Fruit fly (Drosophila melanogaster) whole organism, adult: Measurements from ENCODE around the gene trbl.

Source experiments
- CG11617 ChIP-seq: fragments of 200-800 bp; sonication (Bioruptor generic); optimal IDR thresholded peaks from 2 replicates; lab custom pipeline; 2017; ENCODE audit warnings: mild to moderate bottlenecking, missing biosample characterization, missing genetic modification reagents, missing genetic modification characterization
- CG12768 ChIP-seq: fragments of 200-800 bp; sonication (Bioruptor generic); optimal IDR thresholded peaks from 2 replicates; lab custom pipeline; 2017; ENCODE audit warnings: missing biosample characterization, missing genetic modification characterization, mild to moderate bottlenecking, moderate library complexity, missing genetic modification reagents
- CG14711 ChIP-seq: fragments of 200-800 bp; sonication (Bioruptor generic); optimal IDR thresholded peaks from 2 replicates; lab custom pipeline; 2018; ENCODE audit warnings: missing biosample characterization, mild to moderate bottlenecking, missing genetic modification characterization, moderate library complexity
- CG1620 ChIP-seq: fragments of 200-800 bp; sonication (Bioruptor generic); optimal IDR thresholded peaks from 2 replicates; lab custom pipeline; 2016; ENCODE audit warnings: missing biosample characterization, missing genetic modification characterization
- CG33017 ChIP-seq: fragments of 200-800 bp; sonication (Bioruptor generic); optimal IDR thresholded peaks from 2 replicates; lab custom pipeline; 2018; ENCODE audit warnings: missing biosample characterization, mild to moderate bottlenecking, missing genetic modification characterization, moderate library complexity
- CG5204 ChIP-seq: fragments of 200-800 bp; sonication (Bioruptor generic); optimal IDR thresholded peaks from 2 replicates; lab custom pipeline; 2016; ENCODE audit warnings: missing biosample characterization, missing genetic modification characterization
- CG7045 ChIP-seq: fragments of 200-800 bp; sonication (Bioruptor generic); optimal IDR thresholded peaks from 2 replicates; lab custom pipeline; 2017; ENCODE audit warnings: missing biosample characterization, mild to moderate bottlenecking, missing genetic modification characterization
- Clk ChIP-seq: fragments of 200-800 bp; sonication (Bioruptor generic); optimal IDR thresholded peaks from 2 replicates; lab custom pipeline; 2017; ENCODE audit warnings: missing biosample characterization, missing genetic modification characterization
- cic ChIP-seq: fragments of 200-800 bp; sonication (Bioruptor generic); optimal IDR thresholded peaks from 2 replicates; lab custom pipeline; 2017; ENCODE audit warnings: missing biosample characterization, mild to moderate bottlenecking, missing genetic modification characterization, moderate library complexity
- cnc ChIP-seq, 2 experiments: fragments of >200 bp; optimal IDR thresholded peaks; 2 replicates each; lab custom pipeline; 2017
- kay ChIP-seq: fragments of 200-800 bp; sonication (Bioruptor generic); peaks from one replicate; lab custom pipeline; 2016; ENCODE audit warnings: missing biosample characterization, missing genetic modification characterization, borderline replicate concordance
- ovo ChIP-seq: fragments of 200-800 bp; sonication (Bioruptor generic); optimal IDR thresholded peaks from 2 replicates; lab custom pipeline; 2016; ENCODE audit warnings: missing biosample characterization, missing genetic modification characterization

- TF ChIP-seq CG1620 (GFP tag; lab: Kevin White, UChicago) (no peak), CG11617 (GFP tag; lab: Kevin White, UChicago) (no peak), ovo (no peak), kay (no peak), cic (GFP tag; lab: Kevin White, UChicago) (no peak), CG14711 (tag; lab: Kevin White, UChicago) (no peak), cnc (optimal IDR thresholded peaks at IDR 0.05; lab: Kevin White, UChicago) (no peak), Clk (GFP tag; lab: Kevin White, UChicago) (no peak), CG5204 (no peak), CG12768 (GFP tag; lab: Kevin White, UChicago) (no peak), CG7045 (GFP tag; lab: Kevin White, UChicago) (no peak), CG33017 (no peak)
Observed at dm6 chr3L:20397770-20398169, 3.6 kb downstream of the trbl start.
